Fruit fly (Drosophila melanogaster) whole organism, prepupa: ENCODE data around the gene Ntf-2.

Experiments
- CG31627 ChIP-seq: fragments of 200-800 bp; sonication (Bioruptor generic); optimal IDR thresholded peaks from 3 replicates; lab custom pipeline; 2016; ENCODE audit warnings: missing biosample characterization, missing genetic modification characterization
- CG3919 ChIP-seq: fragments of 200-800 bp; sonication (Bioruptor generic); optimal IDR thresholded peaks from 3 replicates; lab custom pipeline; 2016; ENCODE audit warnings: missing biosample characterization, missing genetic modification characterization
- CG6854 ChIP-seq: fragments of 200-800 bp; sonication (Bioruptor generic); optimal IDR thresholded peaks from 2 replicates; lab custom pipeline; 2017; ENCODE audit warnings: missing biosample characterization, mild to moderate bottlenecking, missing genetic modification characterization
- CG8119 ChIP-seq: fragments of 200-800 bp; sonication (Bioruptor generic); IDR thresholded peaks from 3 replicates; pipeline ENCODE4 v1.3.6; 2022; ENCODE audit warnings: missing biosample characterization, missing genetic modification characterization
- CG8319 ChIP-seq: fragments of 200-800 bp; sonication (Bioruptor generic); optimal IDR thresholded peaks from 3 replicates; lab custom pipeline; 2016; ENCODE audit warnings: missing biosample characterization, missing genetic modification characterization
- CG9139 ChIP-seq: fragments of 200-800 bp; sonication (Bioruptor generic); optimal IDR thresholded peaks from 3 replicates; lab custom pipeline; 2017; ENCODE audit warnings: missing biosample characterization, mild to moderate bottlenecking, missing genetic modification characterization
- Eip78C ChIP-seq: fragments of 200-800 bp; sonication (Bioruptor generic); peaks from one replicate; lab custom pipeline; 2016; ENCODE audit warnings: missing biosample characterization, missing genetic modification characterization
- fd85E ChIP-seq: fragments of 200-800 bp; sonication (Bioruptor generic); optimal IDR thresholded peaks from 3 replicates; lab custom pipeline; 2016; ENCODE audit warnings: missing biosample characterization, missing genetic modification characterization
- net ChIP-seq: fragments of 200-800 bp; sonication (Bioruptor generic); optimal IDR thresholded peaks from 3 replicates; lab custom pipeline; 2016; ENCODE audit warnings: missing biosample characterization, missing genetic modification characterization
- salr ChIP-seq, 2 experiments: fragments of 200-800 bp; sonication (Bioruptor generic); optimal IDR thresholded peaks; 3 replicates each; lab custom pipeline; 2016 to 2018; ENCODE audit warnings: missing biosample characterization in 2 of 2, missing genetic modification characterization in 2 of 2, mild to moderate bottlenecking in 1 of 2
- ss ChIP-seq, 2 experiments: fragments of 200-800 bp; sonication (Bioruptor generic); optimal IDR thresholded peaks; 2 replicates in 1 of 2; 3 replicates in 1 of 2; lab custom pipeline; 2017 to 2018; ENCODE audit warnings: mild to moderate bottlenecking in 2 of 2, missing biosample characterization in 2 of 2, missing genetic modification characterization in 2 of 2, moderate library complexity in 1 of 2

dm6 chrX:21044831-21045447 is 9.7 kb downstream of the Ntf-2 start, which contains the start of gene Cbs:
- TF ChIP-seq CG8119 (no peak), ss (GFP tag; optimal IDR thresholded peaks at IDR 0.05; lab: Kevin White, UChicago) (peak; percentile 20 to 28), Eip78C (GFP tag; lab: Kevin White, UChicago) (peak; percentile 71), fd85E (GFP tag; lab: Kevin White, UChicago) (no peak), salr (GFP tag; optimal IDR thresholded peaks at IDR 0.05; lab: Kevin White, UChicago) (peak; percentile 48 to 55), CG8319 (GFP tag; lab: Kevin White, UChicago) (no peak), CG6854 (GFP tag; lab: Kevin White, UChicago) (no peak), CG31627 (GFP tag; lab: Kevin White, UChicago) (no peak), net (GFP tag; lab: Kevin White, UChicago) (peak; percentile 18), CG3919 (GFP tag; lab: Kevin White, UChicago) (peak; percentile 13), CG9139 (GFP tag; lab: Kevin White, UChicago) (no peak)
